Worm (Caenorhabditis elegans): ENCODE measurements around the gene R13D11.3.

The R13D11.3 gene

DNA sequence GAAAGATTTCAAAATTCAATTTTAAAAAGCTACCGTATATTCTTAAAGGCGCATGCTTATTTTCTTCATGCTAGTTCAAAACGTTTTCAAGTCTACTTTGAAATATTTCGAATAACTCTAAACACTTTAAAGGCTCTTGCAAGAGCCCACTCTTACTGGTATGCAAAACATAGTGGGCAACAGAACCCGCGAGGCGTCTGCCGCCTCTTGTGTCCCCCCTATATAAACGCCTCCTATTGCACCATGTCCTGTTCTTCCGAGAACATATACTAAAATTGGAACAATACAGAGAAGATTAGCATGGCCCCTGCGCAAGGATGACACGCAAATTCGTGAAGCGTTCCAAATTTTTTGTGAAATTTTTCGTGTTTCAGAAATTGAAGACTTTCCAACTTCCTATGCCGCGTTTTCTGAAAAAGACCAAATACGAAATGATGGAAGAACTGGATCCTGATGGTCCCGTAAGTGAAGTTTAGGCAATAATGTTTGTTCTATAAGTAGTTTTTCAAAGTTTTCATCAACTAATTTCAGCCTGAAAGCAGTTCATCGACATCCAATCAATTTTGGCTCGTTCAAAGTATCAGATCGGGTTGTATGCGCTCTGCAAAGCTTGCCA, 44.1 kb downstream of the R13D11.3 start (continued):
- TF ChIP-seq hmg-20 (GFP tag; IDR thresholded peaks at IDR 0.05) (0 out of 2 replicates have a peak, but pooled peaks have one; percentile 67), snpc-1.1 (tag; optimal IDR thresholded peaks at IDR 0.05; ENCODE audit: insufficient read depth) (peak; percentile 90), unc-62 (GFP tag; optimal IDR thresholded peaks at IDR 0.05) (no peak), lin-35 (GFP tag; optimal IDR thresholded peaks at IDR 0.05) (no peak), him-1 (tag; optimal IDR thresholded peaks at IDR 0.05) (peak; percentile 85), mxl-1 (tag; optimal IDR thresholded peaks at IDR 0.05) (peak; percentile 32), mcd-1 (GFP tag; IDR thresholded peaks at IDR 0.05) (peak; percentile 69), madf-6 (GFP tag; IDR thresholded peaks at IDR 0.05) (peak; percentile 81), ztf-3 (GFP tag; optimal IDR thresholded peaks at IDR 0.05) (no peak), rcor-1 (GFP tag; IDR thresholded peaks at IDR 0.05) (peak; percentile 71), T26A5.8 (tag; optimal IDR thresholded peaks at IDR 0.05) (no peak), tbp1 (GFP tag; optimal IDR thresholded peaks at IDR 0.05) (peak; percentile 79), Y53G8AR.9 (GFP tag; conservative IDR thresholded peaks at IDR 0.05) (0 out of 2 replicates have a peak, but pooled peaks have one; percentile 51), hlh-12 (tag; optimal IDR thresholded peaks at IDR 0.05) (no peak), die-1 (tag; optimal IDR thresholded peaks at IDR 0.05) (no peak), ztf-6 (GFP tag; IDR thresholded peaks at IDR 0.05) (0 out of 2 replicates have a peak, but pooled peaks have one; percentile 51), hsf-1 (GFP tag; IDR thresholded peaks at IDR 0.05) (peak; percentile 66; the same call in 1 of the 2 replicates), akir-1 (GFP tag; optimal IDR thresholded peaks at IDR 0.05) (no peak), lin-26 (GFP tag; IDR thresholded peaks at IDR 0.05) (peak; percentile 83), ekl-4 (GFP tag; IDR thresholded peaks at IDR 0.05) (peak; percentile 38; the same call in 1 of the 2 replicates), lsl-1 (GFP tag; optimal IDR thresholded peaks at IDR 0.05) (peak; percentile 7), snpc-4 (GFP tag; optimal IDR thresholded peaks at IDR 0.05) (peak; percentile 88), snpc-4 (tag; optimal IDR thresholded peaks at IDR 0.05) (peak; percentile 89 to 99 (median 93)), madf-3 (GFP tag; IDR thresholded peaks at IDR 0.05) (no peak), F10E7.11 (tag; optimal IDR thresholded peaks at IDR 0.05) (no peak), nhr-27 (tag; optimal IDR thresholded peaks at IDR 0.05) (no peak), rpc-1 (optimal IDR thresholded peaks at IDR 0.05) (peak; percentile 54), rpc-1 (tag; optimal IDR thresholded peaks at IDR 0.05) (peak; percentile 74), pbrm-1 (GFP tag; IDR thresholded peaks at IDR 0.05) (no peak)
